Worm (Caenorhabditis elegans): ENCODE data around the gene sir-2.1.

sir-2.1 gene

ce11 chrIV:10373772-10374288, 7.8 kb upstream of the sir-2.1 start, which contains the start of gene mpz-5 (continued):
- TF ChIP-seq F37B4.10 (GFP tag; IDR thresholded peaks at IDR 0.05) (no peak), egl-18 (GFP tag; IDR thresholded peaks at IDR 0.05) (no peak), ekl-4 (GFP tag; IDR thresholded peaks at IDR 0.05) (no peak), zfh-2 (GFP tag; conservative IDR thresholded peaks at IDR 0.05) (no peak), unc-130 (GFP tag; optimal IDR thresholded peaks at IDR 0.05) (no peak), lsl-1 (GFP tag; optimal IDR thresholded peaks at IDR 0.05) (peak; percentile 50), rec-8 (tag; optimal IDR thresholded peaks at IDR 0.05) (no peak), B0035.1 (tag; optimal IDR thresholded peaks at IDR 0.05) (no peak), unc-62 (GFP tag; optimal IDR thresholded peaks at IDR 0.05) (no peak), egl-44 (GFP tag; IDR thresholded peaks at IDR 0.05) (no peak), Y95B8A.8 (GFP tag; IDR thresholded peaks at IDR 0.05) (no peak), mcd-1 (GFP tag; IDR thresholded peaks at IDR 0.05) (peak; percentile 69), let-526 (GFP tag; IDR thresholded peaks at IDR 0.05) (no peak), snpc-4 (GFP tag; optimal IDR thresholded peaks at IDR 0.05) (peak; percentile 38), snpc-4 (tag; optimal IDR thresholded peaks at IDR 0.05) (peak in 3 of 4 experiments; percentile 40 to 58 (median 55)), snpc-3.4 (tag; optimal IDR thresholded peaks at IDR 0.05) (no peak), ets-4 (GFP tag; optimal IDR thresholded peaks at IDR 0.05) (no peak), C17E4.6 (GFP tag; IDR thresholded peaks at IDR 0.05) (no peak), T07F8.4 (tag; optimal IDR thresholded peaks at IDR 0.05) (no peak), madf-3 (GFP tag; IDR thresholded peaks at IDR 0.05) (no peak), bed-2 (GFP tag; IDR thresholded peaks at IDR 0.05) (no peak), egrh-3 (GFP tag; IDR thresholded peaks at IDR 0.05) (no peak), cebp-1 (GFP tag; IDR thresholded peaks at IDR 0.05) (no peak), cebp-1 (tag; optimal IDR thresholded peaks at IDR 0.05) (peak; percentile 69), lsy-27 (tag; optimal IDR thresholded peaks at IDR 0.05; ENCODE audit: borderline replicate concordance, insufficient read depth) (no peak), lin-26 (GFP tag; IDR thresholded peaks at IDR 0.05) (no peak), F52B5.7 (tag; optimal IDR thresholded peaks at IDR 0.05) (no peak), dox-1 (GFP tag; IDR thresholded peaks at IDR 0.05) (peak; percentile 66), K12H6.12 (tag; optimal IDR thresholded peaks at IDR 0.05) (no peak), tbp1 (GFP tag; optimal IDR thresholded peaks at IDR 0.05) (peak; percentile 22), F23B12.7 (tag; optimal IDR thresholded peaks at IDR 0.05; ENCODE audit: insufficient read depth) (peak; percentile 52), B0336.3 (GFP tag; IDR thresholded peaks at IDR 0.05) (peak; percentile 46; the same call in 1 of the 2 replicates), ZK185.1 (tag; optimal IDR thresholded peaks at IDR 0.05; ENCODE audit: poor library complexity, severe bottlenecking) (peak; percentile 57), dpl-1 (GFP tag; optimal IDR thresholded peaks at IDR 0.05) (peak; percentile 11), hlh-12 (tag; optimal IDR thresholded peaks at IDR 0.05) (no peak), madf-6 (GFP tag; IDR thresholded peaks at IDR 0.05) (peak; percentile 54; the same call in 1 of the 2 replicates), bed-1 (GFP tag; IDR thresholded peaks at IDR 0.05) (no peak), Y53G8AR.9 (GFP tag; conservative IDR thresholded peaks at IDR 0.05) (peak; percentile 35; the same call in 1 of the 2 replicates), chd-7 (tag; optimal IDR thresholded peaks at IDR 0.05) (no peak), attf-3 (GFP tag; conservative IDR thresholded peaks at IDR 0.05) (no peak), ztf-18 (tag; optimal IDR thresholded peaks at IDR 0.05) (peak; percentile 96), ceh-91 (GFP tag; IDR thresholded peaks at IDR 0.05) (no peak), lin-40 (tag; optimal IDR thresholded peaks at IDR 0.05) (peak; percentile 68), athp-1 (tag; optimal IDR thresholded peaks at IDR 0.05) (no peak), repo-1 (tag; optimal IDR thresholded peaks at IDR 0.05) (no peak), hsf-1 (GFP tag; IDR thresholded peaks at IDR 0.05) (0 out of 2 replicates have a peak, but pooled peaks have one; percentile 45), ceh-27 (GFP tag; optimal IDR thresholded peaks at IDR 0.05) (no peak), nhr-179 (tag; optimal IDR thresholded peaks at IDR 0.05) (no peak)
